Worm (Caenorhabditis elegans): ENCODE measurements around the gene npr-19.
A peak's percentile ranks its signal among the peaks of the same experiment; 100 is the strongest.

DNA sequence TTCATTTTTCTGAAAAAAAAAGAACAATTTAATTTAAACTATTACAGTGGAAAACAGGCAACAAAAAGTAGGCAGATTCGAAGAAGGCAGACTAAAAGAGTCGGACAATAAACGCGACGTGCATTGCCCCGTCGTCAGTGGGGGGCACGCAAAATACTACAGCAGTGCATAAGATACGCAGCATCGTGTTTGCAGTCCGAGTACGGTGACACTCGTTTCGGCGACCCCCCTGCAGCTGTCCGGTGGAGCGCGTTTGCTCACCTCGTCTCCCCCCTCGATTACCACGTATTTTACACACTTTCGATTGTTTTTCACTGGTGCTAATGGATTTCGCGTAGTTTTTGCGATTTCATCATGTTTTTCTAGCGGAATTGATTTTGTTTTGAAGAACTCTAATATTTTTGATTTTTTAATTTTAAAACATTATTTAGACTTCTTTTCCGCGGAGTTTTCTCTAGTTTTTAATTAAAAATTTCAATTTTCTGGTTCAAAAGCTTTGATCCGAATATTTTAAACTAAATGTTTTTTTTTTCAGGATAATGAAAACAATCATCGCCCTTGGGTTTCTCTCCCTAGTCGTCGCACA is 32.7 kb upstream of the npr-19 start, which contains the start of the genes trap-2 and ile-2:
- TF ChIP-seq dao-5 (tag; optimal IDR thresholded peaks at IDR 0.05) (peak; percentile 23), W03F9.2 (tag; optimal IDR thresholded peaks at IDR 0.05) (peak; percentile 81)
